Fruit fly (Drosophila melanogaster): ENCODE measurements around the gene CG9514.

- TF ChIP-seq pan (optimal IDR thresholded peaks at IDR 0.05) = no peak
- no peak for TF ChIP-seq CG8478 (optimal IDR thresholded peaks at IDR 0.05)
- no peak for TF ChIP-seq psq (optimal IDR thresholded peaks at IDR 0.05)
- no peak for TF ChIP-seq usp (GFP tag; optimal IDR thresholded peaks at IDR 0.05)
- TF ChIP-seq EcR (GFP tag; optimal IDR thresholded peaks at IDR 0.05) = no peak
Observed at dm6 chrX:14850069-14850468, 46.6 kb downstream of the CG9514 start.

All from whole organism.